Fruit fly (Drosophila melanogaster) whole organism: ENCODE data around the gene ND-13A.

Experiments
- CG8478 ChIP-seq: fragments of >200 bp; optimal IDR thresholded peaks from 2 replicates; lab custom pipeline; 2018; ENCODE audit warnings: inconsistent platforms
- Dll ChIP-seq: fragments of >200 bp; optimal IDR thresholded peaks from 2 replicates; lab custom pipeline; 2017
- EcR ChIP-seq, 2 experiments: fragments of >200 bp; optimal IDR thresholded peaks; 2 replicates each; lab custom pipeline; 2017; ENCODE audit warnings: missing biosample characterization in 2 of 2, missing genetic modification characterization in 2 of 2, missing genetic modification reagents in 2 of 2
- pan ChIP-seq: fragments of >200 bp; optimal IDR thresholded peaks from 2 replicates; lab custom pipeline; 2017
- psq ChIP-seq: fragments of >200 bp; optimal IDR thresholded peaks from 2 replicates; lab custom pipeline; 2017
- usp ChIP-seq: fragments of >200 bp; optimal IDR thresholded peaks from 2 replicates; lab custom pipeline; 2017; ENCODE audit warnings: missing biosample characterization, missing genetic modification characterization, mixed read lengths

Gene ND-13A

DNA sequence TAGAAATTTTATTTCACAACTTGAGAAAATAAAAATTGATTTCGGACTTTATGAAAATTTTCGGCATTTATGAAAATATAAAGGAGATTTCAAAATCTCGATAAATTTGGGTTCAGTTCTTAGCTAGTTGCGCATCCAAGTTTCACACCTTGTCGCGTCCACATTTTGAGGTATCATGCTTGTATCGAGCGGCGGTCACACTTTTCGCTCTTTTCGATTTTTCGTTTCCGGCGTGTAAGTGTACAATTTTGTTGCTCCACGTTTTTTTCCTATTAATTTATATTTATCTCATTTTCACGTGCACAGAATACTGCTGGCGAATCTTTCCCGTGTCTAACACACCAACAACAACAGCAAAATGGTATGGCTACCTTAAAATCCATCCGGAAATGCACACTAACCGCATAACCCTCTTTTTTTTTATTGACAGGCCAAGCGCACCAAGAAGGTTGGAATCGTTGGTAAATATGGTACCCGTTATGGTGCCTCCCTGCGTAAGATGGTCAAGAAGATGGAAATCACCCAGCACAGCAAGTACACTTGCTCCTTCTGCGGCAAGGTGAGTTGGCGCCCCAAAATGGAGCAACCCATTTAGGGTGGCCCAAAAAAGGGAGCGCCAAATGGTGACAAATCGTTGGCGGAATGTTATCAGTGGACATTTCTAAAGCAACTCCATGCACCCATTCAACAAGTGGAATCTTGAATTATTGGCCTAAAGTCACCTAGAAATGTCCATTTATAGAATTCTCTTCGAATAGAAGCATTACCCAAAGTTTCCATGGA lies 29.1 kb downstream of the ND-13A start, which contains the start of gene RpL37A:
Gene RpL37A, plus strand, starts transcription at position 161 of the 783 bp plus-strand sequence.
- TF ChIP-seq CG8478 (lab: Kevin White, UChicago): no peak
- TF ChIP-seq pan (lab: Kevin White, UChicago): no peak
- no peak for TF ChIP-seq EcR (GFP tag; optimal IDR thresholded peaks at IDR 0.05; lab: Kevin White, UChicago)
- no peak for TF ChIP-seq Dll (lab: Kevin White, UChicago)
- no peak for TF ChIP-seq usp (GFP tag; lab: Kevin White, UChicago)
- TF ChIP-seq psq (lab: Kevin White, UChicago): no peak

DNA sequence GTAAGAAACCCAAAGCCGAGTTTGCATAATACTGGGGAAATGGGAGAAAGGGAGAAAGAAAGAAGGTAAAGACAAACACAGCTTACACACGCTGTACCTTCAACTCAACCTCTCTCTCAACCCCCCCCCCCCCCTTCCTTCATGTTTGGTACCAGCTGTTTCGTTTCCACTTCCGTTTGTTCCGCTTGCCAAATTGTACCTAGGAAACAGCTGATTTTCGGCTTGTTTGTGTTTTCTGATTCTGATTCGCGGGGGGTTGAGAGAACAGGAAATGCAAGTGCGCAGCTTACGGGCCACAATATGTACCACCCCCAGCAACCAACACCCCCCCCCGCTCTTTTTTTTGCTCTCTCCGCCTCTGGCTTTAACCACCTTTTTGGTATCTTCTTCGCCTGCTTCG lies 36.2 kb downstream of the ND-13A start:
- no peak for TF ChIP-seq CG8478 (lab: Kevin White, UChicago)
- TF ChIP-seq usp (GFP tag; lab: Kevin White, UChicago): no peak
- no peak for TF ChIP-seq Dll (lab: Kevin White, UChicago)
- TF ChIP-seq EcR (GFP tag; optimal IDR thresholded peaks at IDR 0.05; lab: Kevin White, UChicago): no peak
- TF ChIP-seq pan (lab: Kevin White, UChicago): no peak

DNA sequence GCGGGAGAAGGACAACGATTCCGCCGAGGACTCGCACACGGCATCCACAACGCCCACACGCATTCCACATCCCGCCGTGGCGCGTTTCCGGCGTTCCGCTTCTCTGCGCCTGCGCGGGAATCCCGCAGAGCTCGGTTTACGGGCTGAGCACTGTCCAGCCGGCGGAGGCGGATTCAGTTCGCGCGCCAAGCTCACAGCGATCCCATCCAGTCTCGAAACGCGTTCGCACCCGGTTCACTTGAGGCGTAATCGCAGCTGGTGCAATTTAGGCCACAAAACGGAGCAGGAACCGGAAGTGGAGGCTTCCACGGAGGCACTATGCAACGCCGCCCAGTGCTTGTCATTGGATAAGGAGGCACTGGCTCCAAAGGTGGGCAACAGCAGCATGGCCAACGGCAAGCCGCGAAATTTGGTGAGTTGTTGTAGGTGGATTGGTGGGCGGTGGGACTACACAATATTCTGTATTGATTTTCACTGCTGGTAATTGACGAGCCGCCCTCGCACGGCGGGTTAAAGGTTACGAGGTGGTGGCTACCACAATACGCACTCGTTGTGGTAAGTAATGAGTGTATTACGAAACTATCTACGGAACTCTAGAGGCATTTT lies 37.2 kb downstream of the ND-13A start:
- TF ChIP-seq CG8478 (lab: Kevin White, UChicago) (no peak), psq (lab: Kevin White, UChicago) (no peak), usp (GFP tag; lab: Kevin White, UChicago) (no peak), EcR (GFP tag; optimal IDR thresholded peaks at IDR 0.05; lab: Kevin White, UChicago) (no peak), pan (lab: Kevin White, UChicago) (no peak), Dll (lab: Kevin White, UChicago) (no peak)

DNA sequence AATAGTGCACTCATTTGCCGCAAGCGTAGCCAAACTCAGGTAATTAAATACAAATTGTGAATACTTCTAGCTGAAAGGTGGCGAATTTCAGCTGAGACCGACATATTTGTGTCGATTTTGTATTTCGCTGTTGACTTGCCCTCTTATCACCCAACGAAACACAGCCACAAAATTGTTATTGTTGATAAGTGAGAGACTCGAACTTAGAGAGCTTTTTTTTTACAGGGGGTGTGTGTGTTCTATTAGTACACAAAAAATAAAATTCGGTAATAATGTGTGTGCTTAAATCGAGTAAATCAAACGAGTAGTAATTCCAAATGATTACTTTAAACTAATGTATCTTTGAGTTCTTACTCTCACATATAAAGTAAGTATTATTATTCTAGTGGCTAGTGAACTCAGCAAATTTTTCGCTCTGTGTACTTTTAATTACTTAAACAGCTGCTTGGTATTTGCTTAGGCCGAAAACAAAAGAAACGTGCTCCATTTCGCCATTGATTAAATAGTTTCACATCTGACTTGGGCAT lies 39.1 kb downstream of the ND-13A start:
- TF ChIP-seq pan (lab: Kevin White, UChicago) (no peak), CG8478 (lab: Kevin White, UChicago) (no peak), Dll (lab: Kevin White, UChicago) (no peak), usp (GFP tag; lab: Kevin White, UChicago) (no peak), EcR (GFP tag; optimal IDR thresholded peaks at IDR 0.05; lab: Kevin White, UChicago) (no peak), psq (lab: Kevin White, UChicago) (no peak)

DNA sequence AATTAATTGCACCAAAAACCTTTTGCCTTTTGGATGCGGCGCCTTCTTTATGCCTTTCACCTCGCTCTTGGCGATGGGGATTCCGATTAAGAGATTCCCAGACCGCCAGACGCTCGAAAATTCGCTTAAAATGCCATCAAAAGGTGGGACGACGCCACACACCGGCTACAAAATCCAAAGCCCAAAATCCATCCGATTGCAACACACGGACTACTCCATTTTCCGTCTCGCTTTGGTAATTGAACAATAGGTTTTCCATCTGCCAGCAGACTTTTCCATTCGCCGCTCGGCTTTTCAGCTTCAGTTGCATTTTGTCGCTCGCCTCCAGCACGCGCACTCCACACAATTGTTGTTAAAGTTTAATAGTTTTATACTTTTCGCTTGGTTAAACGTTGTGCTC lies 39.6 kb downstream of the ND-13A start, which contains the start of gene qtc:
Gene qtc, plus strand, starts transcription at position 301 of the 400 bp plus-strand sequence.
- TF ChIP-seq Dll (lab: Kevin White, UChicago): no peak
- TF ChIP-seq CG8478 (lab: Kevin White, UChicago): no peak
- TF ChIP-seq EcR (GFP tag; optimal IDR thresholded peaks at IDR 0.05; lab: Kevin White, UChicago): no peak
- TF ChIP-seq pan (lab: Kevin White, UChicago): no peak
- TF ChIP-seq psq (lab: Kevin White, UChicago): no peak
- TF ChIP-seq usp (GFP tag; lab: Kevin White, UChicago): no peak

DNA sequence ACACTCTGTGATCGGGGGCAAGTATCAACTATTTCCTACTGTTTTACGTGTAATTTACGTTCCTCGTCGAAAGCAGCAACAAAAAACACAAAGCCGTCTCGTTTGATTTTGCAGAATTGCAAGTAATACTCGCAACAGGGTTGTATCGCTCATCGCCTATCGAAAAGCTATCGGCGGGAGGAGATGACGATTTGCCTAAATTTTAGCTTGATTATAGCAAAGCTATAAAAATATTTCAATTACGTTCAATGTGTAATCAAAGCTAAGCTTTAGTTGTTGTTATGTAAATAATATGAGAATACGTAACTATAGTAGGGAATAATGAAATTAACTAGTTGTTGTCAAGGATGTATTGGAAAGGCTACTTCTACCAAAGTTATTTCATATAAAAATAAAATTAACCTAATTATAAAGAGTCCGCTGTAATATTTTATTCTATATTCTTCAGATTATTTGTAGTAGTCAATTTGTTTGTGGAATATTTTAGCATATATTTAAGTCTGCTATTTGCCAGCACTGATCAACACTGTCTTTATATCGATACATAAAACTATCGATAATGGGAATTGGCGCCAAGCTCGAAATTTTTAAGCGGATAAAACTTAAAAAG lies 40.3 kb downstream of the ND-13A start, which contains the start of gene Rpn11:
Gene Rpn11, minus strand, starts transcription at position 146 of the 610 bp plus-strand sequence.
- TF ChIP-seq CG8478 (lab: Kevin White, UChicago): no peak
- no peak for TF ChIP-seq EcR (GFP tag; optimal IDR thresholded peaks at IDR 0.05; lab: Kevin White, UChicago)
- no peak for TF ChIP-seq usp (GFP tag; lab: Kevin White, UChicago)
- no peak for TF ChIP-seq pan (lab: Kevin White, UChicago)
- no peak for TF ChIP-seq Dll (lab: Kevin White, UChicago)
- no peak for TF ChIP-seq psq (lab: Kevin White, UChicago)

DNA sequence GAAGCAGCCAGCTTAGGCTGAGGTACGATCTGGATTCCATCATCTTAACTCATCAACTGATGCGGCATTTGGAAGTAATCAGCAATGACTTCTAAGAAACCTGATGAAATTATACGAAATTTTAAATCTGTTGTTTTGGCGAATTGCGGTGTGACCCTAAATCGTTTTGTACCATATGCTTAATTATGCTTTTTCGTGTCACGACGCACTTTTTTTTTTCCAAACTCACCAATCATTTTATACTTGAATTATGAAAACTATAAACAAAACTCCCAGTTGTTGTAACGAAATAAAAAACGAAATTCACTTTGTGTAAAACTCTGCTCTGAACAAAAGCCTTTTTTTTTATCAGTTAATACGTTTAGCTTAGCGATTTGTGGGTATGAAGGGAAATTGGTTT lies 42.0 kb downstream of the ND-13A start, which contains the start of gene Nepl3:
Gene Nepl3, minus strand, starts transcription at position 155 of the 400 bp plus-strand sequence.
- TF ChIP-seq pan (lab: Kevin White, UChicago) (no peak), EcR (GFP tag; optimal IDR thresholded peaks at IDR 0.05; lab: Kevin White, UChicago) (no peak), Dll (lab: Kevin White, UChicago) (no peak), CG8478 (lab: Kevin White, UChicago) (no peak), usp (GFP tag; lab: Kevin White, UChicago) (no peak), psq (lab: Kevin White, UChicago) (no peak)

DNA sequence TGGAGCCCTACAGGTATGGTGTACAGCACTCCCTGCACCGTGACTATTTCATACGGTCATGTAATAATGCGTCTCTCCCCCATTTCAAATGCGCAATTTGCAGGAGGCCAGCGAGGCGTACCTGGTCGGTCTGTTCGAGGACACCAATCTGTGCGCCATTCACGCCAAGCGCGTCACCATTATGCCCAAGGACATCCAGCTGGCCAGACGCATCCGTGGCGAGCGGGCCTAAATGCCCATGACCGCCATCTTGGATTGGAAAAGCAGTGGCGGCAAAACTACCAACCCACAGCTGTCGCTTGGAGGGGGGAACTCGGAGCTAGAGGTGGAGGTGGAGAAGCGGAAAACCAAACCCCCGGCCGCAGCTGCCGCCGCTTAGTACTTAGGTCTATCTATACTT lies 44.6 kb downstream of the ND-13A start:
- TF ChIP-seq pan (lab: Kevin White, UChicago): no peak
- TF ChIP-seq EcR (GFP tag; optimal IDR thresholded peaks at IDR 0.05; lab: Kevin White, UChicago): no peak
- TF ChIP-seq Dll (lab: Kevin White, UChicago): no peak
- TF ChIP-seq usp (GFP tag; lab: Kevin White, UChicago): no peak
- no peak for TF ChIP-seq CG8478 (lab: Kevin White, UChicago)
- no peak for TF ChIP-seq psq (lab: Kevin White, UChicago)

DNA sequence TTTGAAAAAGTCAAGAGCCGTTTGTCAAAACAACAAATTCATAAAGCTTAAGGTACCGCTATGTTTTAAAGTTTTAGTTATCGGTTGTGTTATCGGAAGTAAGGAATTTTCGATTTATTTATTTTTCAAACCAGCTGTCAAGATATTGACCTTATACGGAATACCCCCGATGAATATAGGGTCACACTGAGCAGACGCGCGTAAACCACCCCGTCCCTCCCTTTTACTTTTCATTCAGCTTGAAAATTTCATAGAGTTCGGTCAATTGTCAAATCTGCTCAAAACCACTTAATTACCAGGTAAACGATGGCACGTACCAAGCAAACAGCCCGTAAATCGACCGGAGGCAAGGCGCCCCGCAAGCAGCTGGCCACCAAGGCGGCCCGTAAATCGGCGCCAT lies 45.1 kb downstream of the ND-13A start, which contains the start of the genes CG14036 and His3.3A:
Gene CG14036, minus strand, starts transcription at position 64 of the 400 bp plus-strand sequence.
Gene His3.3A, plus strand, starts transcription at position 106 of the 400 bp plus-strand sequence.
- TF ChIP-seq psq (lab: Kevin White, UChicago) (no peak), pan (lab: Kevin White, UChicago) (no peak), EcR (GFP tag; optimal IDR thresholded peaks at IDR 0.05; lab: Kevin White, UChicago) (no peak), CG8478 (lab: Kevin White, UChicago) (no peak), usp (GFP tag; lab: Kevin White, UChicago) (no peak), Dll (lab: Kevin White, UChicago) (no peak)

DNA sequence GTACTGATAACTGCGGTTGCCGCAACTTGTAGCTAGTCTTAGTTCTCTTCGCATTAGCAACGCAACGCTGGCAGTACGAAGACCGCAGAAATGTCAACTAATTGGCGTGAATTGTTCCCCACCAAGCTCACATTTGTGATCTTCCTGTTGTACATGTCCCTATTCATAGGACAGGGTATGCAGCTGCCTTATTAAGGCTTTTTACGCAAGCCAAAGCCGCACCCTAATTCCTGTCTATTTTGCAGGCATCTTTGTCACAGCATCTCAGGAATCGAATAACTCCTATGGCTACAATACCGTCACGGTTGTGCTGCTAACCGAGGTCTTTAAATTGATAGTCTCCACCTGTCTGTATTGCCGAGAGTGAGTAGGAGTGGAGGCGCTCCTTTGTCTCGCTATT lies 47.1 kb downstream of the ND-13A start, which contains the start of gene eIF3h:
Gene eIF3h, minus strand, starts transcription at position 101 of the 400 bp plus-strand sequence.
- TF ChIP-seq CG8478 (lab: Kevin White, UChicago): no peak
- no peak for TF ChIP-seq psq (lab: Kevin White, UChicago)
- no peak for TF ChIP-seq Dll (lab: Kevin White, UChicago)
- TF ChIP-seq pan (lab: Kevin White, UChicago): no peak
- no peak for TF ChIP-seq usp (GFP tag; lab: Kevin White, UChicago)
- no peak for TF ChIP-seq EcR (GFP tag; optimal IDR thresholded peaks at IDR 0.05; lab: Kevin White, UChicago)
